Worm (Caenorhabditis elegans): ENCODE data around the gene kqt-2.
A peak's percentile ranks its signal among the peaks of the same experiment; 100 is the strongest.

The kqt-2 gene

ce11 chrX:8203684-8204083, 42.5 kb downstream of the kqt-2 start, which contains the start of gene C17H11.6:
Gene C17H11.6, minus strand, starts transcription at chrX:8203784.
- TF ChIP-seq nhr-77 (tag; optimal IDR thresholded peaks at IDR 0.05) = no peak
- no peak for TF ChIP-seq rnt-1 (tag; optimal IDR thresholded peaks at IDR 0.05)
- TF ChIP-seq isw-1 (GFP tag; IDR thresholded peaks at IDR 0.05) = no peak
- no peak for TF ChIP-seq C16A3.4 (tag; optimal IDR thresholded peaks at IDR 0.05)
- no peak for TF ChIP-seq nhr-85 (tag)
- TF ChIP-seq mdl-1 (tag; optimal IDR thresholded peaks at IDR 0.05) = no peak

- TF ChIP-seq lin-39 (tag; optimal IDR thresholded peaks at IDR 0.05) = no peak
- TF ChIP-seq pqm-1 (tag; optimal IDR thresholded peaks at IDR 0.05) = no peak
- no peak for TF ChIP-seq egl-27 (tag; optimal IDR thresholded peaks at IDR 0.05)
- TF ChIP-seq nhr-77 (tag; optimal IDR thresholded peaks at IDR 0.05) = no peak
- TF ChIP-seq ces-1 (GFP tag; optimal IDR thresholded peaks at IDR 0.05) = no peak
- no peak for TF ChIP-seq nhr-84 (tag; optimal IDR thresholded peaks at IDR 0.05)
- no peak for TF ChIP-seq C34B4.2 (tag; optimal IDR thresholded peaks at IDR 0.05)
- peak; percentile 73 for TF ChIP-seq lin-14 (GFP tag; optimal IDR thresholded peaks at IDR 0.05)
- TF ChIP-seq unc-130 (tag; optimal IDR thresholded peaks at IDR 0.05) = no peak
- TF ChIP-seq snpc-4 (tag; optimal IDR thresholded peaks at IDR 0.05) = no peak
- no peak for TF ChIP-seq unc-30 (tag; optimal IDR thresholded peaks at IDR 0.05)
- no peak for TF ChIP-seq unc-86 (tag; optimal IDR thresholded peaks at IDR 0.05)
- TF ChIP-seq nhr-85 (tag) = peak; percentile 65
- TF ChIP-seq ztf-11 (tag; optimal IDR thresholded peaks at IDR 0.05) = no peak
- TF ChIP-seq nhr-90 (tag; optimal IDR thresholded peaks at IDR 0.05; ENCODE audit: poor library complexity) = no peak
- no peak for TF ChIP-seq lin-15B (tag; optimal IDR thresholded peaks at IDR 0.05)
- no peak for TF ChIP-seq sup-37 (GFP tag; optimal IDR thresholded peaks at IDR 0.05)
- TF ChIP-seq dsc-1 (tag; optimal IDR thresholded peaks at IDR 0.05) = no peak
- TF ChIP-seq blmp-1 (tag; optimal IDR thresholded peaks at IDR 0.05) = peak; percentile 64
- TF ChIP-seq efl-3 (GFP tag; optimal IDR thresholded peaks at IDR 0.05) = no peak
- TF ChIP-seq nhr-28 (tag; optimal IDR thresholded peaks at IDR 0.05) = no peak
Observed at ce11 chrX:8201210-8201609, 45.0 kb downstream of the kqt-2 start.

DNA sequence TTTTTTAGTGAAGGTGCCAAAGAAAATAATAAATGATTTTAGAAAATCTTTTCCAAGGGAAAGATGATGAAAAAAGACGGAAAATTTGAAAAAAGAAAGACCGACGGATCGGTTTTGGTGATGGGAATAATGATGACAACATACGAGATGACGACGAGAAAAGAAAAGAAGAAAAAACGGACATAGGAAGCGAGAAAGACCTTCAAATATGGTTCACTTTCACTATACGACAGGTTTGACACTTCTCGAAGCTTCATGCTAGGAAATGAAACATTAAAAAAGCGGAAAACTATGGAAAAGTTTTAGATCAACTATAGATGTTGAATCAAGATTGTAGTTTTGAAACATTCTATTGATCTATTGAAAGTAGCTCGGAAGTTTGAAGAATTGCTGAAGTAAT, 46.0 kb downstream of the kqt-2 start:
- TF ChIP-seq lin-14 (GFP tag; optimal IDR thresholded peaks at IDR 0.05) (peak; percentile 28), ztf-4 (tag; optimal IDR thresholded peaks at IDR 0.05) (no peak), blmp-1 (tag; optimal IDR thresholded peaks at IDR 0.05) (peak; percentile 97), nhr-85 (tag) (peak; percentile 74), unc-130 (tag; optimal IDR thresholded peaks at IDR 0.05) (no peak)

ce11 chrX:8193213-8193612, 53.0 kb downstream of the kqt-2 start:
- TF ChIP-seq unc-98 (GFP tag; IDR thresholded peaks at IDR 0.05) (no peak), nhr-28 (tag; optimal IDR thresholded peaks at IDR 0.05) (no peak), ceh-88 (GFP tag; IDR thresholded peaks at IDR 0.05) (no peak), nhr-47 (tag; optimal IDR thresholded peaks at IDR 0.05) (no peak), lin-14 (GFP tag; optimal IDR thresholded peaks at IDR 0.05) (no peak), lin-35 (GFP tag; optimal IDR thresholded peaks at IDR 0.05) (peak in 1 of 2 experiments; percentile 35), dpl-1 (GFP tag; optimal IDR thresholded peaks at IDR 0.05) (no peak), blmp-1 (tag; optimal IDR thresholded peaks at IDR 0.05) (peak; percentile 29), fkh-4 (tag; optimal IDR thresholded peaks at IDR 0.05; ENCODE audit: borderline replicate concordance) (no peak), elt-2 (tag; optimal IDR thresholded peaks at IDR 0.05) (peak; percentile 44), nhr-12 (tag; optimal IDR thresholded peaks at IDR 0.05) (no peak), fos-1 (tag; optimal IDR thresholded peaks at IDR 0.05) (no peak), nhr-85 (tag) (no peak), zip-4 (GFP tag; optimal IDR thresholded peaks at IDR 0.05) (no peak), sup-37 (GFP tag; optimal IDR thresholded peaks at IDR 0.05) (no peak), pag-3 (tag; optimal IDR thresholded peaks at IDR 0.05; ENCODE audit: borderline replicate concordance, insufficient read depth) (no peak), efl-1 (optimal IDR thresholded peaks at IDR 0.05) (no peak), efl-1 (GFP tag; optimal IDR thresholded peaks at IDR 0.05 in 1 of 2) (no peak), lir-3 (tag; optimal IDR thresholded peaks at IDR 0.05; ENCODE audit: poor library complexity) (no peak), C34B4.2 (tag; optimal IDR thresholded peaks at IDR 0.05) (no peak), snpc-4 (tag; optimal IDR thresholded peaks at IDR 0.05) (no peak), ceh-63 (GFP tag; optimal IDR thresholded peaks at IDR 0.05) (no peak), lin-39 (tag; optimal IDR thresholded peaks at IDR 0.05) (no peak), lsy-2 (tag; optimal IDR thresholded peaks at IDR 0.05) (no peak)

Data from whole organism, L1 larva.